Worm (Caenorhabditis elegans) whole organism, mixed stage, embryonic: Measurements from ENCODE around the gene gtf-2F1.

ENCODE experiments used
- M03D4.4 ChIP-seq: sonication (generic microtip); optimal IDR thresholded peaks from 2 replicates; lab custom pipeline; 2017; ENCODE audit warnings: mild to moderate bottlenecking, missing genetic modification characterization, missing compliant biosample characterization
- bed-3 ChIP-seq: fragments of 200-800 bp; sonication (Bioruptor generic); optimal IDR thresholded peaks from 3 replicates; lab custom pipeline; 2018; ENCODE audit warnings: mild to moderate bottlenecking, missing genetic modification characterization, moderate library complexity, missing compliant biosample characterization
- blmp-1 ChIP-seq: fragments of 150-350 bp; optimal IDR thresholded peaks from 2 replicates; lab custom pipeline; 2014; ENCODE audit warnings: missing biosample characterization, missing genetic modification characterization
- ceh-39 ChIP-seq: fragments of 150-350 bp; optimal IDR thresholded peaks from 2 replicates; lab custom pipeline; 2014; ENCODE audit warnings: missing biosample characterization, missing genetic modification characterization
- ceh-43 ChIP-seq: fragments of 200-800 bp; sonication (Bioruptor generic); optimal IDR thresholded peaks from 2 replicates; lab custom pipeline; 2018; ENCODE audit warnings: mild to moderate bottlenecking, missing genetic modification characterization, moderate library complexity, missing compliant biosample characterization
- ces-1 ChIP-seq: fragments of 150-350 bp; optimal IDR thresholded peaks from 2 replicates; lab custom pipeline; 2014; ENCODE audit warnings: missing biosample characterization, missing genetic modification reagents, missing genetic modification characterization
- cnd-1 ChIP-seq: fragments of 200-800 bp; sonication (Bioruptor generic); optimal IDR thresholded peaks from 2 replicates; lab custom pipeline; 2018; ENCODE audit warnings: mild to moderate bottlenecking, missing genetic modification characterization, missing compliant biosample characterization
- drap-1 ChIP-seq: fragments of 200-800 bp; sonication (Bioruptor generic); optimal IDR thresholded peaks from 3 replicates; lab custom pipeline; 2018; ENCODE audit warnings: mild to moderate bottlenecking, missing genetic modification characterization, missing compliant biosample characterization
- elt-1 ChIP-seq: sonication (generic microtip); optimal IDR thresholded peaks from 2 replicates; lab custom pipeline; 2017; ENCODE audit warnings: missing genetic modification characterization, mild to moderate bottlenecking, missing compliant biosample characterization, antibody characterized with exemption, moderate library complexity, borderline replicate concordance; ENCODE audit not compliant: insufficient read depth
- elt-3 ChIP-seq: fragments of 150-350 bp; optimal IDR thresholded peaks from 2 replicates; lab custom pipeline; 2014; ENCODE audit warnings: missing biosample characterization, missing genetic modification characterization
- ham-2 ChIP-seq: fragments of 200-800 bp; sonication (Bioruptor generic); optimal IDR thresholded peaks from 2 replicates; lab custom pipeline; 2018; ENCODE audit warnings: mild to moderate bottlenecking, missing genetic modification characterization, missing compliant biosample characterization
- hlh-1 ChIP-seq: fragments of 150-350 bp; optimal IDR thresholded peaks from 2 replicates; lab custom pipeline; 2014; ENCODE audit warnings: missing biosample characterization, missing genetic modification reagents, missing genetic modification characterization
- lin-13 ChIP-seq: fragments of 150-350 bp; optimal IDR thresholded peaks from 2 replicates; lab custom pipeline; 2014; ENCODE audit warnings: missing biosample characterization, missing genetic modification characterization
- lin-32 ChIP-seq: fragments of 200-800 bp; sonication (Bioruptor generic); optimal IDR thresholded peaks from 2 replicates; lab custom pipeline; 2018; ENCODE audit warnings: mild to moderate bottlenecking, missing genetic modification characterization, missing compliant biosample characterization
- lsy-2 ChIP-seq: fragments of 150-350 bp; optimal IDR thresholded peaks from 2 replicates; lab custom pipeline; 2014; ENCODE audit warnings: missing biosample characterization, missing genetic modification characterization
- mab-5 ChIP-seq: fragments of 150-350 bp; optimal IDR thresholded peaks from 2 replicates; lab custom pipeline; 2014; ENCODE audit warnings: missing biosample characterization, missing genetic modification characterization
- mls-2 ChIP-seq: sonication (generic microtip); optimal IDR thresholded peaks from 2 replicates; lab custom pipeline; 2016; ENCODE audit warnings: mild to moderate bottlenecking, missing genetic modification characterization, moderate library complexity, missing compliant biosample characterization
- nhr-237 ChIP-seq: fragments of 150-350 bp; optimal IDR thresholded peaks from 2 replicates; lab custom pipeline; 2014; ENCODE audit warnings: missing biosample characterization, missing genetic modification characterization
- nhr-28 ChIP-seq: fragments of 150-350 bp; optimal IDR thresholded peaks from 2 replicates; lab custom pipeline; 2014; ENCODE audit warnings: missing biosample characterization, missing genetic modification characterization
- nhr-76 ChIP-seq: sonication (generic microtip); optimal IDR thresholded peaks from 2 replicates; lab custom pipeline; 2017; ENCODE audit warnings: missing biosample characterization, missing genetic modification characterization
- pha-4 ChIP-seq: fragments of 150-350 bp; optimal IDR thresholded peaks from 2 replicates; lab custom pipeline; 2018; ENCODE audit warnings: missing biosample characterization, missing genetic modification reagents, missing genetic modification characterization
- snpc-4 ChIP-seq: fragments of 150-350 bp; optimal IDR thresholded peaks from 2 replicates; lab custom pipeline; 2014; ENCODE audit warnings: missing biosample characterization, missing genetic modification characterization
- sptf-1 ChIP-seq: sonication (generic microtip); optimal IDR thresholded peaks from 2 replicates; lab custom pipeline; 2017; ENCODE audit warnings: mild to moderate bottlenecking, missing genetic modification characterization, moderate library complexity, missing compliant biosample characterization
- tbx-8 ChIP-seq: fragments of 200-800 bp; sonication (Bioruptor generic); optimal IDR thresholded peaks from 2 replicates; lab custom pipeline; 2018; ENCODE audit warnings: mild to moderate bottlenecking, missing genetic modification characterization, moderate library complexity, missing compliant biosample characterization
- unc-120 ChIP-seq: sonication (generic microtip); optimal IDR thresholded peaks from 2 replicates; lab custom pipeline; 2017; ENCODE audit warnings: missing genetic modification characterization, missing compliant biosample characterization; ENCODE audit not compliant: poor library complexity, severe bottlenecking
- unc-62 ChIP-seq: fragments of 150-350 bp; optimal IDR thresholded peaks from 2 replicates; lab custom pipeline; 2014; ENCODE audit warnings: missing biosample characterization, missing genetic modification reagents, missing genetic modification characterization
- zip-8 ChIP-seq: fragments of 150-350 bp; optimal IDR thresholded peaks from 2 replicates; lab custom pipeline; 2014; ENCODE audit warnings: missing biosample characterization, missing genetic modification characterization
- ztf-11 ChIP-seq: fragments of 150-350 bp; optimal IDR thresholded peaks from 2 replicates; lab custom pipeline; 2014; ENCODE audit warnings: missing biosample characterization, missing genetic modification characterization

Gene gtf-2F1

DNA sequence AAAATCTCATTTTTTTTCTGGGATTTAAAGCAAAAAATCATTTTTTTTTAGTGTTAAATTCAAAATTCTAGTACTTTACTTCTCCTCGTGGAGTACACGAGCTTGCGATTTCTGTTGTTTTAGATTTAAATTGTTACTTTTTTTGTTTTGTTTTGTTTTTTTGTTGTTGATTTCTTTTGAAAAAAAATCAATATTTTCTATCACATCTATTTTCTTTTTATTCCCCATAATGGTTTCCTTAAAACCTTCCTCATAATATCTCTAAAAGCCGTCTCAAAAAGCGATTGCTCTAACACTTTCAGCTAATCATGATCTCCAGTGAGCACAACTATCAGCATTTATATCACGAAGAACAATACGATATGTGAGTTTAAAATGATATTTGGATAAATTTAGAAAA, 33.0 kb downstream of the gtf-2F1 start, which contains the start of gene madf-3:
Gene madf-3, plus strand, starts transcription at position 301 of the 400 bp plus-strand sequence.
- no peak for TF ChIP-seq lin-13 (tag; lab: Kevin White, UChicago)
- TF ChIP-seq bed-3, result no peak
- no peak for TF ChIP-seq unc-120
- no peak for TF ChIP-seq ces-1 (GFP tag; lab: Kevin White, UChicago)
- TF ChIP-seq unc-62, result no peak
- no peak for TF ChIP-seq mab-5 (tag; lab: Kevin White, UChicago)
- no peak for TF ChIP-seq nhr-76
- TF ChIP-seq hlh-1 (tag; lab: Kevin White, UChicago), result no peak
- no peak for TF ChIP-seq cnd-1 (tag; lab: Kevin White, UChicago)
- no peak for TF ChIP-seq zip-8
- TF ChIP-seq ham-2, result no peak
- no peak for TF ChIP-seq ztf-11
- TF ChIP-seq ceh-43 (GFP tag; lab: Kevin White, UChicago), result no peak
- TF ChIP-seq lin-32, result no peak
- TF ChIP-seq lsy-2 (tag; lab: Kevin White, UChicago), result no peak
- no peak for TF ChIP-seq nhr-28
- TF ChIP-seq elt-3, result no peak
- TF ChIP-seq tbx-8 (GFP tag; lab: Kevin White, UChicago), result no peak
- TF ChIP-seq snpc-4 (tag; lab: Kevin White, UChicago), result no peak
- no peak for TF ChIP-seq elt-1 (tag; lab: Kevin White, UChicago)

ce11 chrII:4337731-4338130, 36.3 kb downstream of the gtf-2F1 start:
- no peak for TF ChIP-seq zip-8
- no peak for TF ChIP-seq ham-2

DNA sequence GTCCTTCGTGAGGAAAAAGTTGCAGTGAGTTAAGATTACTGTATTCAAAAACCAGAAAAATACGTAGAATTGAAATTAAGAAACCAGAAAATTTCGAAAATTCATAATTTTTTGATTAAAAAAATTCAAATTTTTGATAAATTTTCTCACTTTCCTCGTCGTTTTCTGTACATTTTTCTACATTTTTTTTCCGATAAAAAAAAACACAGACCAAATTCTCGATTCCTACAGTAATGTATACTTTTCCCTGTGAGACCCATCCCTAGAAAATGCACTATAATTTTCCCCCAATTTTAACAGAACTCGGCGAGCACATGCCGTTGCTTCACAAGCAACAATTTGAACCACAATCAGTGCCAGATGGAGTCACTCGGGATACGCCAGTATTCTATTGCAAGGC, 38.5 kb downstream of the gtf-2F1 start, which contains the start of gene athp-2:
Gene athp-2, plus strand, starts transcription at position 301 of the 400 bp plus-strand sequence.
- TF ChIP-seq elt-3 (no peak), snpc-4 (tag; lab: Kevin White, UChicago) (no peak), blmp-1 (tag; lab: Kevin White, UChicago) (no peak), pha-4 (tag; lab: Kevin White, UChicago) (no peak), ztf-11 (no peak), lin-13 (tag; lab: Kevin White, UChicago) (no peak), nhr-237 (tag; lab: Kevin White, UChicago) (no peak)

DNA sequence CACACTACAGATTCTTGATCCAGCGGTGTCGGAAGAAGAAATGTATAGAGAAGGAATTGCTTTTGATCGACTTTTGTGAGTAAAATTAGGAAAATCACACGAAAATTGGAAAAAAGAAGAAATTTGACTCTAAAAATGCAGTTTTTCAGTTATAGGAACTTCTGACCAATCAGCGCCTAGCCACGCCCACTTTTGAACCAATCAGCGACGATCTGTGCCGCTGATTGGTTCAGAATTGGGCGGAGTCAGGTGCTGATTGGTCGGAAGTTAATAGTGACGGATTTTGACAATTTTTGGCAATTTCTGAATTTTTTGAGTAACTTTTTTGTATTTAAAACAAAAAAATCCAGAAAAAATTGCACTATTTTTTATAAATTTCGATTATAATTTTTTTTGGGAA, 40.1 kb downstream of the gtf-2F1 start:
- TF ChIP-seq lin-13 (tag; lab: Kevin White, UChicago), result no peak
- no peak for TF ChIP-seq drap-1 (GFP tag; lab: Kevin White, UChicago)
- no peak for TF ChIP-seq ham-2
- no peak for TF ChIP-seq nhr-237 (tag; lab: Kevin White, UChicago)
- TF ChIP-seq nhr-28, result no peak
- no peak for TF ChIP-seq sptf-1
- no peak for TF ChIP-seq unc-120
- no peak for TF ChIP-seq ceh-39 (tag; lab: Kevin White, UChicago)

ce11 chrII:4344317-4344716, 42.9 kb downstream of the gtf-2F1 start:
- TF ChIP-seq ceh-43 (GFP tag; lab: Kevin White, UChicago) (no peak), hlh-1 (tag; lab: Kevin White, UChicago) (no peak), ces-1 (GFP tag; lab: Kevin White, UChicago) (no peak), mls-2 (tag; lab: Kevin White, UChicago) (no peak), nhr-76 (no peak), zip-8 (no peak), bed-3 (no peak), elt-3 (no peak), mab-5 (tag; lab: Kevin White, UChicago) (no peak), M03D4.4 (tag; lab: Kevin White, UChicago) (no peak), unc-62 (no peak), sptf-1 (no peak), ceh-39 (tag; lab: Kevin White, UChicago) (no peak), blmp-1 (tag; lab: Kevin White, UChicago) (no peak), nhr-237 (tag; lab: Kevin White, UChicago) (no peak), nhr-28 (no peak), elt-1 (tag; lab: Kevin White, UChicago) (no peak), drap-1 (GFP tag; lab: Kevin White, UChicago) (no peak)
- TF ChIP-seq, all 35 proteins: peak for 0

ce11 chrII:4350888-4351287, 49.5 kb downstream of the gtf-2F1 start, which contains the start of gene H20J04.9:
TSS of gene H20J04.9 (plus strand) at chrII:4351188.
- TF ChIP-seq snpc-4 (tag; lab: Kevin White, UChicago) (no peak), M03D4.4 (tag; lab: Kevin White, UChicago) (no peak)
